Worm (Caenorhabditis elegans): ENCODE data around the gene ant-1.1.

Gene ant-1.1

ce11 chrIII:13464493-13465362 lies 1.8 kb downstream of the ant-1.1 start, which contains the start of gene kel-3 (continued):
- TF ChIP-seq pqm-1 (tag; optimal IDR thresholded peaks at IDR 0.05) (peak; percentile 96), nhr-11 (tag; optimal IDR thresholded peaks at IDR 0.05) (peak; percentile 54)

DNA sequence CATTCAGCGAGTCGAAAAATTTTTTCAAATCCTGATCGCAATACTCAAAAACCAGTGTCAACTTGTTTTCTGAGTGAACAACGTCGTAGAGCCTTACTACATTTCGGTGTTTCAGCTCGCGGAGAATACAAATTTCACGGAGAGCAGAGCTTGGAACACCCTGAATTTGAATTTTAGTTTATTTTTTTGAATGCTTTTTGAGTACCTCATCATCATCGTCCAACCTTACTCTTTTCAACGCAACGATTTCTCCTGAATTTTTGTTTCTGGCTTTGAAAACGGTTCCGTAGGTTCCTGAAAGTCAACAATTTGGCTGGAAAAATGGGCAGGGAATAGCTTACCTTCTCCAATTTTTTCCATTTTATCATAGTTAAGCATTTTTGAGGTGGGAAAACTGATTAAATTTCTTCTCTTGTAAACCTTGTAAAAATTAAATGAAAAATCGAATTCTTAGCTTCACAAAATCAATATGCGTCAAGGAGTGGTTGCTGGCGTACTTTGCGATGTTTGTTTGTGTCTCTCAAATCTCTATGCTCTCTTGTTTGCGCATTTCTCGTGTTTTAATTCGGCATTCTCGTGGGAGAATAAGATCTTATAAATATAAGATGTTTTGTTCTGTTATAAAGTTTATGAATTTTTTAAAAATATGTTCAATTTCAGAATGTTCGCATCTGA lies 3.1 kb downstream of the ant-1.1 start, which contains the start of gene cdk-5:
Gene cdk-5 (minus strand): TSS at position 425 of the 675 bp plus-strand sequence.
- no peak for TF ChIP-seq ceh-16 (tag; optimal IDR thresholded peaks at IDR 0.05)
- no peak for TF ChIP-seq mml-1 (tag; optimal IDR thresholded peaks at IDR 0.05)
- no peak for TF ChIP-seq nhr-237 (tag; optimal IDR thresholded peaks at IDR 0.05)
- peak; percentile 60 for TF ChIP-seq elt-1 (tag; optimal IDR thresholded peaks at IDR 0.05)
- TF ChIP-seq lsy-12 (tag; optimal IDR thresholded peaks at IDR 0.05), result peak; percentile 76
- TF ChIP-seq pha-4 (tag; optimal IDR thresholded peaks at IDR 0.05), result peak; percentile 97
- peak; percentile 95 for TF ChIP-seq nfya-1 (tag; optimal IDR thresholded peaks at IDR 0.05; ENCODE audit: insufficient read depth)
- TF ChIP-seq aly-2 (tag; optimal IDR thresholded peaks at IDR 0.05), result no peak
- TF ChIP-seq unc-39 (tag; optimal IDR thresholded peaks at IDR 0.05), result no peak
- no peak for TF ChIP-seq nhr-12 (tag; optimal IDR thresholded peaks at IDR 0.05)
- TF ChIP-seq mdl-1 (tag; optimal IDR thresholded peaks at IDR 0.05), result no peak
- peak; percentile 61 for TF ChIP-seq pqm-1 (tag; optimal IDR thresholded peaks at IDR 0.05)
- peak; percentile 90 for TF ChIP-seq nhr-43 (tag; optimal IDR thresholded peaks at IDR 0.05; ENCODE audit: poor library complexity, severe bottlenecking)
- TF ChIP-seq nhr-77 (tag; optimal IDR thresholded peaks at IDR 0.05), result peak; percentile 28
- TF ChIP-seq nhr-76 (tag; optimal IDR thresholded peaks at IDR 0.05), result no peak
- TF ChIP-seq eor-1 (tag; optimal IDR thresholded peaks at IDR 0.05), result peak in 1 of 2 experiments; percentile 58
- peak; percentile 74 for TF ChIP-seq ama-1 (optimal IDR thresholded peaks at IDR 0.05)
- peak; percentile 95 for TF ChIP-seq nhr-23 (tag; optimal IDR thresholded peaks at IDR 0.05)
- TF ChIP-seq fkh-10 (GFP tag; optimal IDR thresholded peaks at IDR 0.05), result peak; percentile 51
- TF ChIP-seq nhr-25 (tag; optimal IDR thresholded peaks at IDR 0.05), result peak; percentile 91
- peak; percentile 49 for TF ChIP-seq ztf-4 (tag; optimal IDR thresholded peaks at IDR 0.05)
- TF ChIP-seq ceh-28 (tag; optimal IDR thresholded peaks at IDR 0.05), result peak; percentile 95
- TF ChIP-seq nhr-67 (tag; optimal IDR thresholded peaks at IDR 0.05), result no peak
- TF ChIP-seq nhr-28 (tag; optimal IDR thresholded peaks at IDR 0.05), result no peak
- TF ChIP-seq fkh-2 (tag; optimal IDR thresholded peaks at IDR 0.05), result no peak
- TF ChIP-seq ZK546.5 (tag; optimal IDR thresholded peaks at IDR 0.05), result peak; percentile 64
- TF ChIP-seq skn-1 (tag; optimal IDR thresholded peaks at IDR 0.05), result peak; percentile 89
- TF ChIP-seq ztf-11 (tag; optimal IDR thresholded peaks at IDR 0.05), result no peak
- no peak for TF ChIP-seq zag-1 (tag; optimal IDR thresholded peaks at IDR 0.05)
- TF ChIP-seq egl-27 (tag; optimal IDR thresholded peaks at IDR 0.05), result no peak
- peak; percentile 34 for TF ChIP-seq R02D3.7 (tag; optimal IDR thresholded peaks at IDR 0.05)
- TF ChIP-seq lin-15B (tag; optimal IDR thresholded peaks at IDR 0.05), result peak; percentile 86
- TF ChIP-seq lin-39 (tag; optimal IDR thresholded peaks at IDR 0.05), result peak; percentile 56
- peak; percentile 49 for TF ChIP-seq hmg-11 (tag; optimal IDR thresholded peaks at IDR 0.05)
- TF ChIP-seq tbx-2 (tag; optimal IDR thresholded peaks at IDR 0.05), result peak; percentile 71
- TF ChIP-seq elt-3 (tag; optimal IDR thresholded peaks at IDR 0.05), result no peak
- no peak for TF ChIP-seq nhr-11 (tag; optimal IDR thresholded peaks at IDR 0.05)
- no peak for TF ChIP-seq ceh-9 (tag; optimal IDR thresholded peaks at IDR 0.05)
- TF ChIP-seq daf-12 (tag; optimal IDR thresholded peaks at IDR 0.05), result no peak
- peak; percentile 48 for TF ChIP-seq ceh-82 (tag; optimal IDR thresholded peaks at IDR 0.05)
- peak; percentile 84 for TF ChIP-seq jun-1 (tag; optimal IDR thresholded peaks at IDR 0.05)
- TF ChIP-seq egl-5 (tag; optimal IDR thresholded peaks at IDR 0.05), result no peak
- no peak for TF ChIP-seq unc-62 (GFP tag; optimal IDR thresholded peaks at IDR 0.05)
- TF ChIP-seq snpc-4 (tag; optimal IDR thresholded peaks at IDR 0.05), result peak; percentile 82
- peak; percentile 50 for TF ChIP-seq elt-2 (tag; optimal IDR thresholded peaks at IDR 0.05)
- no peak for TF ChIP-seq fos-1 (tag; optimal IDR thresholded peaks at IDR 0.05)
- TF ChIP-seq sea-2 (GFP tag; optimal IDR thresholded peaks at IDR 0.05), result no peak
